Fruit fly (Drosophila melanogaster) whole organism, embryonic: ENCODE results near the gene CG32483.

ENCODE experiments used
- Adf1 ChIP-seq: fragments of 200-800 bp; sonication (Bioruptor generic); IDR thresholded peaks from 2 replicates; pipeline ENCODE4 v1.3.6; 2022; ENCODE audit warnings: missing biosample characterization, missing genetic modification characterization
- CG10431 ChIP-seq: fragments of 200-800 bp; sonication (Bioruptor generic); optimal IDR thresholded peaks from 3 replicates; lab custom pipeline; 2018; ENCODE audit warnings: missing biosample characterization, mild to moderate bottlenecking, missing genetic modification characterization
- CG11696 ChIP-seq: fragments of 200-800 bp; sonication (Bioruptor generic); IDR thresholded peaks from 2 replicates; pipeline ENCODE4 v1.3.6; 2022; ENCODE audit warnings: missing biosample characterization, missing genetic modification characterization
- CG12236 ChIP-seq: fragments of 200-800 bp; sonication (Bioruptor generic); optimal IDR thresholded peaks from 2 replicates; lab custom pipeline; 2016; ENCODE audit warnings: missing biosample characterization, missing genetic modification characterization
- CG14667 ChIP-seq: fragments of 200-800 bp; sonication (Bioruptor generic); IDR thresholded peaks from 2 replicates; pipeline ENCODE4 v1.3.6; 2022; ENCODE audit warnings: missing biosample characterization, missing genetic modification characterization
- CG14710 ChIP-seq: fragments of 200-800 bp; sonication (Bioruptor generic); optimal IDR thresholded peaks from 3 replicates; lab custom pipeline; 2019; ENCODE audit warnings: missing biosample characterization, mild to moderate bottlenecking, missing genetic modification characterization, moderate library complexity
- CG15269 ChIP-seq: fragments of 200-800 bp; sonication (Bioruptor generic); optimal IDR thresholded peaks from 2 replicates; lab custom pipeline; 2018; ENCODE audit warnings: missing biosample characterization, mild to moderate bottlenecking, missing genetic modification characterization, moderate library complexity
- CG17385 ChIP-seq: fragments of 200-800 bp; sonication (Bioruptor generic); optimal IDR thresholded peaks from 3 replicates; lab custom pipeline; 2018; ENCODE audit warnings: missing biosample characterization, mild to moderate bottlenecking, missing genetic modification characterization
- CG1792 ChIP-seq: fragments of 200-800 bp; sonication (Bioruptor generic); optimal IDR thresholded peaks from 2 replicates; lab custom pipeline; 2016; ENCODE audit warnings: missing biosample characterization, missing genetic modification characterization
- CG2129 ChIP-seq: fragments of 200-800 bp; sonication (Bioruptor generic); IDR thresholded peaks from 2 replicates; pipeline ENCODE4 v1.3.6; 2022; ENCODE audit warnings: missing biosample characterization, missing genetic modification characterization; ENCODE audit not compliant: partially characterized antibody
- CG2199 ChIP-seq: fragments of 200-800 bp; sonication (Bioruptor generic); IDR thresholded peaks from 3 replicates; pipeline ENCODE4 v1.3.6; 2022; ENCODE audit warnings: missing biosample characterization, missing genetic modification characterization
- CG5953 ChIP-seq: fragments of 200-800 bp; sonication (Bioruptor generic); IDR thresholded peaks from 2 replicates; pipeline ENCODE4 v1.3.6; 2022; ENCODE audit warnings: missing biosample characterization, missing genetic modification characterization
- CG7271 ChIP-seq: fragments of 200-800 bp; sonication (Bioruptor generic); optimal IDR thresholded peaks from 2 replicates; lab custom pipeline; 2018; ENCODE audit warnings: missing biosample characterization, mild to moderate bottlenecking, missing genetic modification characterization, moderate library complexity
- CG7786 ChIP-seq: fragments of 200-800 bp; sonication (Bioruptor generic); optimal IDR thresholded peaks from 2 replicates; lab custom pipeline; 2016; ENCODE audit warnings: missing biosample characterization, missing genetic modification characterization
- CG8765 ChIP-seq: fragments of 200-800 bp; sonication (Bioruptor generic); IDR thresholded peaks from 2 replicates; pipeline ENCODE4 v1.3.6; 2022; ENCODE audit warnings: missing biosample characterization, missing genetic modification characterization
- CG8944 ChIP-seq: fragments of 200-800 bp; sonication (Bioruptor generic); optimal IDR thresholded peaks from 3 replicates; lab custom pipeline; 2016; ENCODE audit warnings: missing biosample characterization, missing genetic modification characterization
- Dll ChIP-seq: fragments of 200-800 bp; sonication (Bioruptor generic); IDR thresholded peaks from 4 replicates; pipeline ENCODE4 v1.3.6; 2022; ENCODE audit warnings: missing biosample characterization, missing genetic modification characterization; ENCODE audit not compliant: partially characterized antibody
- E2f2 ChIP-seq: fragments of 200-800 bp; sonication (Bioruptor generic); IDR thresholded peaks from 2 replicates; pipeline ENCODE4 v1.3.6; 2022; ENCODE audit warnings: missing biosample characterization, missing genetic modification characterization
- Fer1 ChIP-seq: fragments of 200-800 bp; sonication (Bioruptor generic); optimal IDR thresholded peaks from 2 replicates; lab custom pipeline; 2017; ENCODE audit warnings: missing biosample characterization, mild to moderate bottlenecking, missing genetic modification characterization
- GATAe ChIP-seq: fragments of 200-800 bp; sonication (Bioruptor generic); conservative IDR thresholded peaks from 2 replicates; pipeline ENCODE4 v1.3.6; 2022; ENCODE audit warnings: missing biosample characterization, missing genetic modification characterization
- HLH54F ChIP-seq: fragments of 200-800 bp; sonication (Bioruptor generic); optimal IDR thresholded peaks from 3 replicates; lab custom pipeline; 2016; ENCODE audit warnings: missing biosample characterization, missing genetic modification characterization
- HmgZ ChIP-seq: fragments of 200-800 bp; sonication (Bioruptor generic); optimal IDR thresholded peaks from 2 replicates; lab custom pipeline; 2018; ENCODE audit warnings: missing biosample characterization, mild to moderate bottlenecking, missing genetic modification characterization
- Hsf ChIP-seq: fragments of 200-800 bp; sonication (Bioruptor generic); optimal IDR thresholded peaks from 3 replicates; lab custom pipeline; 2016; ENCODE audit warnings: missing biosample characterization, missing genetic modification characterization
- MTF-1 ChIP-seq: fragments of 200-800 bp; sonication (Bioruptor generic); optimal IDR thresholded peaks from 2 replicates; lab custom pipeline; 2018; ENCODE audit warnings: missing biosample characterization, mild to moderate bottlenecking, missing genetic modification characterization, borderline replicate concordance
- PHDP ChIP-seq: fragments of 200-800 bp; sonication (Bioruptor generic); optimal IDR thresholded peaks from 3 replicates; lab custom pipeline; 2018; ENCODE audit warnings: missing biosample characterization, mild to moderate bottlenecking, missing genetic modification characterization, moderate library complexity
- Poxn ChIP-seq: fragments of 200-800 bp; sonication (Bioruptor generic); IDR thresholded peaks from 2 replicates; pipeline ENCODE4 v1.3.6; 2022; ENCODE audit warnings: missing biosample characterization, missing genetic modification characterization
- Six4 ChIP-seq: fragments of 200-800 bp; sonication (Bioruptor generic); optimal IDR thresholded peaks from 2 replicates; lab custom pipeline; 2016; ENCODE audit warnings: missing biosample characterization, missing genetic modification characterization
- Stat92E ChIP-seq, 3 experiments: fragments of >200 bp in 2 of 3; fragments of 200-800 bp in 1 of 3; sonication (Bioruptor generic) in 1 of 3; optimal IDR thresholded peaks; 2 replicates each; lab custom pipeline; 2017 to 2019; ENCODE audit warnings: missing biosample characterization in 3 of 3, missing genetic modification characterization in 3 of 3, mild to moderate bottlenecking in 1 of 3, moderate library complexity in 1 of 3
- Trl ChIP-seq, 3 experiments: fragments of >200 bp in 2 of 3; fragments of 200-800 bp in 1 of 3; sonication (Bioruptor generic) in 1 of 3; optimal IDR thresholded peaks; 2 replicates in 1 of 3; 3 replicates in 2 of 3; lab custom pipeline; 2016 to 2017; ENCODE audit warnings: missing biosample characterization in 1 of 3, missing genetic modification characterization in 1 of 3
- YL-1 ChIP-seq: fragments of 200-800 bp; sonication (Bioruptor generic); optimal IDR thresholded peaks from 3 replicates; lab custom pipeline; 2017; ENCODE audit warnings: missing biosample characterization, mild to moderate bottlenecking, missing genetic modification characterization
- bbx ChIP-seq: fragments of 200-800 bp; sonication (Bioruptor generic); IDR thresholded peaks from 2 replicates; pipeline ENCODE4 v1.3.6; 2022; ENCODE audit warnings: missing biosample characterization, missing genetic modification characterization; ENCODE audit not compliant: partially characterized antibody
- cg ChIP-seq: fragments of 200-800 bp; sonication (Bioruptor generic); optimal IDR thresholded peaks from 3 replicates; lab custom pipeline; 2019; ENCODE audit warnings: missing biosample characterization, mild to moderate bottlenecking, missing genetic modification characterization, moderate library complexity
- chinmo ChIP-seq: fragments of 200-800 bp; sonication (Bioruptor generic); IDR thresholded peaks from 4 replicates; pipeline ENCODE4 v1.3.6; 2022; ENCODE audit warnings: missing biosample characterization, missing genetic modification characterization; ENCODE audit not compliant: partially characterized antibody
- fd3F ChIP-seq: fragments of 200-800 bp; sonication (Bioruptor generic); optimal IDR thresholded peaks from 2 replicates; lab custom pipeline; 2018; ENCODE audit warnings: missing biosample characterization, mild to moderate bottlenecking, missing genetic modification characterization, moderate library complexity
- grau ChIP-seq: fragments of 200-800 bp; optimal IDR thresholded peaks from 3 replicates; lab custom pipeline; 2019; ENCODE audit warnings: missing biosample characterization, mild to moderate bottlenecking, missing genetic modification characterization, moderate library complexity
- grn ChIP-seq: fragments of 200-800 bp; sonication (Bioruptor generic); optimal IDR thresholded peaks from 3 replicates; lab custom pipeline; 2017; ENCODE audit warnings: missing biosample characterization, missing genetic modification characterization
- gt ChIP-seq: fragments of 200-800 bp; sonication (Bioruptor generic); IDR thresholded peaks from 2 replicates; pipeline ENCODE4 v1.3.6; 2022; ENCODE audit warnings: missing biosample characterization, missing genetic modification characterization
- hkb ChIP-seq, 2 experiments: fragments of 200-800 bp in 1 of 2; fragments of >200 bp in 1 of 2; sonication (Bioruptor generic) in 1 of 2; IDR thresholded peaks in 1 of 2; optimal IDR thresholded peaks in 1 of 2; 2 replicates each; pipeline versions ENCODE4 v1.3.6 to Lab custom; 2017 to 2022; ENCODE audit warnings: missing biosample characterization in 1 of 2, missing genetic modification characterization in 1 of 2
- ind ChIP-seq: fragments of 200-800 bp; sonication (Bioruptor generic); optimal IDR thresholded peaks from 3 replicates; lab custom pipeline; 2016; ENCODE audit warnings: missing biosample characterization, missing genetic modification characterization
- jumu ChIP-seq: fragments of 200-800 bp; sonication (Bioruptor generic); optimal IDR thresholded peaks from 3 replicates; lab custom pipeline; 2016; ENCODE audit warnings: missing biosample characterization, missing genetic modification characterization
- mld ChIP-seq: fragments of 200-800 bp; sonication (Bioruptor generic); IDR thresholded peaks from 3 replicates; pipeline ENCODE4 v1.3.6; 2022; ENCODE audit warnings: missing biosample characterization, missing genetic modification characterization; ENCODE audit not compliant: partially characterized antibody
- nmo ChIP-seq: fragments of 200-800 bp; sonication (Bioruptor generic); optimal IDR thresholded peaks from 2 replicates; lab custom pipeline; 2018; ENCODE audit warnings: missing biosample characterization, mild to moderate bottlenecking, missing genetic modification characterization, moderate library complexity
- odd ChIP-seq: fragments of 200-800 bp; sonication (Bioruptor generic); optimal IDR thresholded peaks from 2 replicates; lab custom pipeline; 2017; ENCODE audit warnings: missing biosample characterization, mild to moderate bottlenecking, missing genetic modification characterization
- scrt ChIP-seq: fragments of 200-800 bp; sonication (Bioruptor generic); optimal IDR thresholded peaks from 2 replicates; lab custom pipeline; 2018; ENCODE audit warnings: missing biosample characterization, mild to moderate bottlenecking, missing genetic modification characterization, moderate library complexity
- seq ChIP-seq: fragments of 200-800 bp; sonication (Bioruptor generic); IDR thresholded peaks from 2 replicates; pipeline ENCODE4 v1.3.6; 2022; ENCODE audit warnings: missing biosample characterization, missing genetic modification characterization

The CG32483 gene

DNA sequence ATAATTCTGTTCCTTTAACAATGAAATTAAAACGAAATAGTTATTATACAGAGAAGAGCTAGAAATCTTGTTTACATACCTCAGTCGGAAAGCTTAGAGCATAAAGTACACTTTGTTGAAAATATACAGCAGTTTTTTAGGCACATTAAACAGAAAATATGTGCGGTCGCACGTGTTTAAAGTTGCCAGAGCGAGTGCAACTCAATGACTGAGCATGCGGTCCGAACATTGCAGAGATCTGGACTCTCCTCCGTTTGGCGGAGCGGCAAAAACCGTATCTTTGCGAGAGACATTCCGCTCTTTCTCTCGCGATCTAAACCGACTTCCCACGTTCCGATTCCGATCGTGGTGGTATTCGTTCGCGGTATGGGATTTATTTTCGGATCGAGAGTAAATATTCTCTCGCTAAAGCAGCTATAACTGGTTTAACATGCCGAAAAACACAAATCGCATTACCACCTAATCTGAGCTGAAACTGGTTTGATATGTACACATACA, 18.2 kb upstream of the CG32483 start, which contains the start of gene CG13895 (continued):
- peak; percentile 3 for TF ChIP-seq CG14710
- peak; percentile 21; the same call in 1 of the 2 replicates for TF ChIP-seq E2f2 (GFP tag; lab: Robert Waterston, UW)
- TF ChIP-seq CG8944 (GFP tag; lab: Kevin White, UChicago), result no peak
- peak; percentile 95; the same call in 3 of the 4 replicates for TF ChIP-seq chinmo (GFP tag; lab: Robert Waterston, UW)
- no peak for TF ChIP-seq hkb (optimal IDR thresholded peaks at IDR 0.05; lab: Kevin White, UChicago)
- peak; percentile 46; the same call in 1 of the 2 replicates for TF ChIP-seq hkb (GFP tag; IDR thresholded peaks at IDR 0.05; lab: Robert Waterston, UW)
- TF ChIP-seq bbx (GFP tag; lab: Robert Waterston, UW), result 0 out of 2 replicates have a peak, but pooled peaks have one; percentile 19
- TF ChIP-seq HLH54F (GFP tag; lab: Kevin White, UChicago), result no peak
- TF ChIP-seq Trl (optimal IDR thresholded peaks at IDR 0.05; lab: Kevin White, UChicago), result peak; percentile 85 to 87
- peak; percentile 18 for TF ChIP-seq Trl (GFP tag; optimal IDR thresholded peaks at IDR 0.05; lab: Kevin White, UChicago)
- peak; percentile 24 for TF ChIP-seq YL-1 (GFP tag; lab: Kevin White, UChicago)
- TF ChIP-seq CG11696 (GFP tag; lab: Robert Waterston, UW), result no peak
- peak in 1 of 3 experiments; percentile 82 for TF ChIP-seq Stat92E (GFP tag; optimal IDR thresholded peaks at IDR 0.05; lab: Kevin White, UChicago)
- TF ChIP-seq CG17385 (GFP tag; lab: Kevin White, UChicago), result peak; percentile 33
- TF ChIP-seq Dll (GFP tag; lab: Robert Waterston, UW), result peak; percentile 54; the same call in 2 of the 4 replicates
- TF ChIP-seq GATAe (GFP tag; lab: Robert Waterston, UW), result no peak

DNA sequence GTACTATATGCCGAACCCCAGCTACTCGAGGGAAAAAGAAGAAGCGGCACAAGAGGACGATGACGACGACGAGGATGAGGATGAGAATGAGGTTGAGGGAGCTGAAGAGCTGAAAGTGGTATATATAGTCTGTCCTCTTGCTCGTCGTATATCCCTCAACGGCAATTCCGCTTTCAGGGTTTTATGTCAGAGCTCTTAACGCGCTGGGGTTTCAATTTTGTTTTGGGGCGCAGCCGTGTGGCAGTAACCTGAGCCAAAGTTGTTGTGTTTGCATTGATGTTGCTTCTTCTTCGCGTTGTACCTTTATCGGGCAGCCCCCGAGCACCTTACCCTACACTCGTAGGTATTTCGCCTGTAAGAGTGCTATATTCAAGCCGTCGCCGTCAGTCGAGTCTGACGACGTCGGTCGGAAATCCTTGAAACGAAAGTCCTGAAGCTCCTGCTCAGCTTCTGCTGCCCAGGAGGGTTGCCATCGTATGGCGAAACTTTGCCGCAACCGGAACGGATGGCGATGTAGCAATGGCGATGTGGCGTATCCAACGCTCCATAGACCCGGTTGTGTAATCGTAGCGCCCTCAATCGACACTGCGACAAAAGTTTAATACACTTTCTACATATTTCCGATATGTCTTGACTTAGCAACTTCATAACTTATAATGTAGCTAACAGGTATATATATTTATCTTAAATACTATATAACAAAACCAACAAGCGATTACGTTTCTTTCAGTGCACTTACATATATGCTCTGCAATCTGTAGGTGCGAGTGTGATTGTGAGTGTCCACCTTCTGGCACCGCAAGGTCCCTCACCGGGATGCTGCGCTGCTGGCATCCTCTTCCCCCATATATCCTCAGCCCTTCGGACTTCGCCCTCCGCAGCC, 15.0 kb upstream of the CG32483 start:
- no peak for TF ChIP-seq PHDP (tag; lab: Kevin White, UChicago)
- TF ChIP-seq CG8765 (GFP tag; lab: Robert Waterston, UW), result no peak
- peak; percentile 3 for TF ChIP-seq Hsf (GFP tag; lab: Kevin White, UChicago)
- no peak for TF ChIP-seq grn (GFP tag; lab: Kevin White, UChicago)
- peak; percentile 10 for TF ChIP-seq Six4 (GFP tag; lab: Kevin White, UChicago)
- peak; percentile 10 for TF ChIP-seq grau
- TF ChIP-seq gt (GFP tag; lab: Robert Waterston, UW), result no peak
- peak; percentile 3 for TF ChIP-seq Fer1 (GFP tag; lab: Kevin White, UChicago)
- no peak for TF ChIP-seq MTF-1
- no peak for TF ChIP-seq CG5953 (GFP tag; lab: Robert Waterston, UW)
- TF ChIP-seq CG1792 (GFP tag; lab: Kevin White, UChicago), result no peak
- TF ChIP-seq Adf1 (GFP tag; lab: Robert Waterston, UW), result no peak
- no peak for TF ChIP-seq jumu (GFP tag; lab: Kevin White, UChicago)
- no peak for TF ChIP-seq CG7271
- no peak for TF ChIP-seq HmgZ (tag; lab: Kevin White, UChicago)
- peak; percentile 6 for TF ChIP-seq nmo (GFP tag; lab: Kevin White, UChicago)
- no peak for TF ChIP-seq CG10431 (GFP tag; lab: Kevin White, UChicago)
- TF ChIP-seq fd3F (GFP tag; lab: Kevin White, UChicago), result no peak
- no peak for TF ChIP-seq CG2199
- TF ChIP-seq CG15269 (tag; lab: Kevin White, UChicago), result no peak
- no peak for TF ChIP-seq scrt (GFP tag; lab: Kevin White, UChicago)
- no peak for TF ChIP-seq odd (GFP tag; lab: Kevin White, UChicago)
- TF ChIP-seq cg (GFP tag; lab: Kevin White, UChicago), result no peak
- peak; percentile 13 for TF ChIP-seq ind
- TF ChIP-seq CG2129 (GFP tag; lab: Robert Waterston, UW), result no peak
- TF ChIP-seq Poxn (GFP tag; lab: Robert Waterston, UW), result no peak
- no peak for TF ChIP-seq mld (GFP tag; lab: Robert Waterston, UW)
- TF ChIP-seq CG14667, result no peak; the same call in 1 of the 2 replicates
- TF ChIP-seq CG12236 (GFP tag; lab: Kevin White, UChicago), result no peak
- TF ChIP-seq CG7786, result no peak
- TF ChIP-seq seq (GFP tag; lab: Robert Waterston, UW), result no peak
